Fruit fly (Drosophila melanogaster) whole organism, embryonic: ENCODE measurements around the gene CG2129.

ENCODE experiments used
- Bteb2 ChIP-seq: fragments of 200-800 bp; sonication (Bioruptor generic); optimal IDR thresholded peaks from 2 replicates; lab custom pipeline; 2016; ENCODE audit warnings: missing biosample characterization, missing genetic modification characterization
- CG10543 ChIP-seq: fragments of 200-800 bp; sonication (Bioruptor generic); optimal IDR thresholded peaks from 3 replicates; lab custom pipeline; 2017; ENCODE audit warnings: missing biosample characterization, mild to moderate bottlenecking, missing genetic modification characterization, moderate library complexity
- CG10979 ChIP-seq: fragments of 200-800 bp; sonication (Bioruptor generic); optimal IDR thresholded peaks from 2 replicates; lab custom pipeline; 2018; ENCODE audit warnings: missing biosample characterization, mild to moderate bottlenecking, missing genetic modification characterization, moderate library complexity
- CG11093 ChIP-seq: fragments of 200-800 bp; sonication (Bioruptor generic); IDR thresholded peaks from 3 replicates; pipeline ENCODE4 v1.3.6; 2022; ENCODE audit warnings: missing biosample characterization, missing genetic modification characterization
- CG11456 ChIP-seq: fragments of 200-800 bp; sonication (Bioruptor generic); IDR thresholded peaks from 3 replicates; pipeline ENCODE4 v1.3.6; 2022; ENCODE audit warnings: missing biosample characterization, missing genetic modification characterization
- CG11504 ChIP-seq: fragments of 200-800 bp; sonication (Bioruptor generic); optimal IDR thresholded peaks from 3 replicates; lab custom pipeline; 2019; ENCODE audit warnings: missing biosample characterization, mild to moderate bottlenecking, missing genetic modification characterization, moderate library complexity
- CG11695 ChIP-seq: fragments of 200-800 bp; sonication (Bioruptor generic); IDR thresholded peaks from 3 replicates; pipeline ENCODE4 v1.3.6; 2022; ENCODE audit warnings: missing biosample characterization, missing genetic modification characterization
- CG1233 ChIP-seq: fragments of 200-800 bp; sonication (Bioruptor generic); optimal IDR thresholded peaks from 4 replicates; lab custom pipeline; 2018; ENCODE audit warnings: missing biosample characterization, mild to moderate bottlenecking, missing genetic modification characterization
- CG12659 ChIP-seq: fragments of 200-800 bp; sonication (Bioruptor generic); optimal IDR thresholded peaks from 3 replicates; lab custom pipeline; 2017; ENCODE audit warnings: mild to moderate bottlenecking, missing biosample characterization, missing genetic modification reagents, missing genetic modification characterization
- CG13624 ChIP-seq: fragments of 200-800 bp; sonication (Bioruptor generic); optimal IDR thresholded peaks from 2 replicates; lab custom pipeline; 2016; ENCODE audit warnings: missing biosample characterization, missing genetic modification characterization
- CG14014 ChIP-seq: fragments of 200-800 bp; sonication (Bioruptor generic); IDR thresholded peaks from 2 replicates; pipeline ENCODE4 v1.3.6; 2022; ENCODE audit warnings: missing biosample characterization, missing genetic modification characterization
- CG14710 ChIP-seq: fragments of 200-800 bp; sonication (Bioruptor generic); optimal IDR thresholded peaks from 3 replicates; lab custom pipeline; 2019; ENCODE audit warnings: missing biosample characterization, mild to moderate bottlenecking, missing genetic modification characterization, moderate library complexity
- CG16779 ChIP-seq: fragments of 200-800 bp; sonication (Bioruptor generic); IDR thresholded peaks from 2 replicates; pipeline ENCODE4 v1.3.6; 2022; ENCODE audit warnings: missing biosample characterization, missing genetic modification characterization
- CG16813 ChIP-seq: fragments of 200-800 bp; sonication (Bioruptor generic); IDR thresholded peaks from 3 replicates; pipeline ENCODE4 v1.3.6; 2022; ENCODE audit warnings: missing biosample characterization, missing genetic modification characterization; ENCODE audit not compliant: partially characterized antibody
- CG17385 ChIP-seq: fragments of 200-800 bp; sonication (Bioruptor generic); optimal IDR thresholded peaks from 3 replicates; lab custom pipeline; 2018; ENCODE audit warnings: missing biosample characterization, mild to moderate bottlenecking, missing genetic modification characterization
- CG2678 ChIP-seq: fragments of 200-800 bp; sonication (Bioruptor generic); optimal IDR thresholded peaks from 3 replicates; lab custom pipeline; 2019; ENCODE audit warnings: missing biosample characterization, mild to moderate bottlenecking, missing genetic modification characterization, moderate library complexity
- CG6791 ChIP-seq: fragments of 200-800 bp; sonication (Bioruptor generic); IDR thresholded peaks from 3 replicates; pipeline ENCODE4 v1.3.6; 2022; ENCODE audit warnings: missing biosample characterization, missing genetic modification characterization; ENCODE audit not compliant: partially characterized antibody
- CG7987 ChIP-seq: fragments of 200-800 bp; sonication (Bioruptor generic); optimal IDR thresholded peaks from 2 replicates; lab custom pipeline; 2018; ENCODE audit warnings: missing biosample characterization, mild to moderate bottlenecking, missing genetic modification characterization, moderate library complexity
- Chrac-16 ChIP-seq: fragments of 200-800 bp; sonication (Bioruptor generic); optimal IDR thresholded peaks from 3 replicates; lab custom pipeline; 2016; ENCODE audit warnings: missing biosample characterization, missing genetic modification characterization
- CoRest ChIP-seq: fragments of 200-800 bp; sonication (Bioruptor generic); optimal IDR thresholded peaks from 3 replicates; lab custom pipeline; 2018; ENCODE audit warnings: missing biosample characterization, mild to moderate bottlenecking, missing genetic modification characterization, moderate library complexity
- CrebB ChIP-seq: fragments of 200-800 bp; sonication (Bioruptor generic); optimal IDR thresholded peaks from 3 replicates; lab custom pipeline; 2018; ENCODE audit warnings: missing biosample characterization, mild to moderate bottlenecking, missing genetic modification characterization
- Dip2 ChIP-seq: fragments of 200-800 bp; sonication (Bioruptor generic); IDR thresholded peaks from 2 replicates; pipeline ENCODE4 v1.3.6; 2022; ENCODE audit warnings: missing biosample characterization, missing genetic modification characterization
- HLH54F ChIP-seq: fragments of 200-800 bp; sonication (Bioruptor generic); optimal IDR thresholded peaks from 3 replicates; lab custom pipeline; 2016; ENCODE audit warnings: missing biosample characterization, missing genetic modification characterization
- HmgD ChIP-seq: fragments of 200-800 bp; sonication (Bioruptor generic); optimal IDR thresholded peaks from 3 replicates; lab custom pipeline; 2016; ENCODE audit warnings: missing biosample characterization, missing genetic modification characterization
- Hmr ChIP-seq: fragments of 200-800 bp; sonication (Bioruptor generic); optimal IDR thresholded peaks from 3 replicates; lab custom pipeline; 2017; ENCODE audit warnings: mild to moderate bottlenecking, missing biosample characterization, missing genetic modification reagents, missing genetic modification characterization
- Lpt ChIP-seq: fragments of >200 bp; optimal IDR thresholded peaks from 2 replicates; lab custom pipeline; 2018; ENCODE audit warnings: missing biosample characterization, missing genetic modification characterization
- MBD-R2 ChIP-seq: fragments of 200-800 bp; sonication (Bioruptor generic); IDR thresholded peaks from 2 replicates; pipeline ENCODE4 v1.3.6; 2022; ENCODE audit warnings: missing biosample characterization, missing genetic modification characterization
- Mes4 ChIP-seq: fragments of 200-800 bp; sonication (Bioruptor generic); optimal IDR thresholded peaks from 2 replicates; lab custom pipeline; 2016; ENCODE audit warnings: missing biosample characterization, missing genetic modification characterization
- Neu2 ChIP-seq: fragments of 200-800 bp; sonication (Bioruptor generic); optimal IDR thresholded peaks from 3 replicates; lab custom pipeline; 2016; ENCODE audit warnings: missing biosample characterization, missing genetic modification characterization, borderline replicate concordance
- Rfx ChIP-seq: fragments of 200-800 bp; sonication (Bioruptor generic); IDR thresholded peaks from 2 replicates; pipeline ENCODE4 v1.3.6; 2022; ENCODE audit warnings: missing biosample characterization, missing genetic modification characterization
- abd-A ChIP-seq: fragments of 200-800 bp; sonication (Bioruptor generic); optimal IDR thresholded peaks from 3 replicates; lab custom pipeline; 2019; ENCODE audit warnings: missing biosample characterization, mild to moderate bottlenecking, missing genetic modification characterization, moderate library complexity
- amos ChIP-seq: fragments of 200-800 bp; sonication (Bioruptor generic); IDR thresholded peaks from 2 replicates; pipeline ENCODE4 v1.3.6; 2022; ENCODE audit warnings: missing biosample characterization, missing genetic modification characterization; ENCODE audit not compliant: partially characterized antibody
- ase ChIP-seq: fragments of 200-800 bp; sonication (Bioruptor generic); IDR thresholded peaks from 3 replicates; pipeline ENCODE4 v1.3.6; 2022; ENCODE audit warnings: missing biosample characterization, missing genetic modification characterization
- bigmax ChIP-seq: fragments of 200-800 bp; sonication (Bioruptor generic); optimal IDR thresholded peaks from 2 replicates; lab custom pipeline; 2018; ENCODE audit warnings: missing biosample characterization, mild to moderate bottlenecking, missing genetic modification characterization
- cato ChIP-seq: fragments of 200-800 bp; sonication (Bioruptor generic); optimal IDR thresholded peaks from 2 replicates; lab custom pipeline; 2016; ENCODE audit warnings: missing biosample characterization, missing genetic modification characterization, borderline replicate concordance
- ci ChIP-seq: fragments of 200-800 bp; sonication (Bioruptor generic); IDR thresholded peaks from 3 replicates; pipeline ENCODE4 v1.3.6; 2022; ENCODE audit warnings: missing biosample characterization, missing genetic modification characterization
- cwo ChIP-seq: fragments of 200-800 bp; sonication (Bioruptor generic); optimal IDR thresholded peaks from 3 replicates; lab custom pipeline; 2017; ENCODE audit warnings: missing biosample characterization, missing genetic modification characterization, mild to moderate bottlenecking, moderate library complexity, missing genetic modification reagents
- da ChIP-seq: fragments of 200-800 bp; sonication (Bioruptor generic); optimal IDR thresholded peaks from 2 replicates; lab custom pipeline; 2016; ENCODE audit warnings: missing biosample characterization, missing genetic modification characterization
- eve ChIP-seq, 2 experiments: fragments of >200 bp; optimal IDR thresholded peaks; 2 replicates each; lab custom pipeline; 2017; ENCODE audit warnings: missing biosample characterization in 2 of 2, missing genetic modification characterization in 2 of 2
- exex ChIP-seq: fragments of 200-800 bp; sonication (Bioruptor generic); optimal IDR thresholded peaks from 4 replicates; lab custom pipeline; 2018; ENCODE audit warnings: missing biosample characterization, mild to moderate bottlenecking, missing genetic modification characterization, moderate library complexity
- ftz-f1 ChIP-seq: fragments of 200-800 bp; sonication (Bioruptor generic); optimal IDR thresholded peaks from 2 replicates; lab custom pipeline; 2016; ENCODE audit warnings: missing biosample characterization, missing genetic modification characterization
- gce ChIP-seq: fragments of 200-800 bp; sonication (Bioruptor generic); IDR thresholded peaks from 3 replicates; pipeline ENCODE4 v1.3.6; 2022; ENCODE audit warnings: missing biosample characterization, missing genetic modification characterization
- ind ChIP-seq: fragments of 200-800 bp; sonication (Bioruptor generic); optimal IDR thresholded peaks from 3 replicates; lab custom pipeline; 2016; ENCODE audit warnings: missing biosample characterization, missing genetic modification characterization
- pb ChIP-seq: fragments of 200-800 bp; sonication (Bioruptor generic); optimal IDR thresholded peaks from 3 replicates; lab custom pipeline; 2016; ENCODE audit warnings: missing biosample characterization, missing genetic modification characterization
- pzg ChIP-seq: fragments of 200-800 bp; sonication (Bioruptor generic); optimal IDR thresholded peaks from 3 replicates; lab custom pipeline; 2018; ENCODE audit warnings: missing biosample characterization, mild to moderate bottlenecking, missing genetic modification characterization, moderate library complexity
- rib ChIP-seq: fragments of 200-800 bp; sonication (Bioruptor generic); IDR thresholded peaks from 2 replicates; pipeline ENCODE4 v1.3.6; 2022; ENCODE audit warnings: missing biosample characterization, missing genetic modification characterization
- sd ChIP-seq: fragments of 200-800 bp; sonication (Bioruptor generic); optimal IDR thresholded peaks from 3 replicates; lab custom pipeline; 2018; ENCODE audit warnings: missing biosample characterization, mild to moderate bottlenecking, missing genetic modification characterization, moderate library complexity
- ssp ChIP-seq: fragments of 200-800 bp; sonication (Bioruptor generic); IDR thresholded peaks from 2 replicates; pipeline ENCODE4 v1.3.6; 2022; ENCODE audit warnings: missing biosample characterization, missing genetic modification characterization
- tio ChIP-seq: fragments of 200-800 bp; sonication (Bioruptor generic); optimal IDR thresholded peaks from 2 replicates; lab custom pipeline; 2017; ENCODE audit warnings: missing biosample characterization, missing genetic modification characterization, inconsistent platforms
- zf30C ChIP-seq: fragments of 200-800 bp; sonication (Bioruptor generic); optimal IDR thresholded peaks from 3 replicates; lab custom pipeline; 2018; ENCODE audit warnings: missing biosample characterization, mild to moderate bottlenecking, missing genetic modification characterization

Gene CG2129

DNA sequence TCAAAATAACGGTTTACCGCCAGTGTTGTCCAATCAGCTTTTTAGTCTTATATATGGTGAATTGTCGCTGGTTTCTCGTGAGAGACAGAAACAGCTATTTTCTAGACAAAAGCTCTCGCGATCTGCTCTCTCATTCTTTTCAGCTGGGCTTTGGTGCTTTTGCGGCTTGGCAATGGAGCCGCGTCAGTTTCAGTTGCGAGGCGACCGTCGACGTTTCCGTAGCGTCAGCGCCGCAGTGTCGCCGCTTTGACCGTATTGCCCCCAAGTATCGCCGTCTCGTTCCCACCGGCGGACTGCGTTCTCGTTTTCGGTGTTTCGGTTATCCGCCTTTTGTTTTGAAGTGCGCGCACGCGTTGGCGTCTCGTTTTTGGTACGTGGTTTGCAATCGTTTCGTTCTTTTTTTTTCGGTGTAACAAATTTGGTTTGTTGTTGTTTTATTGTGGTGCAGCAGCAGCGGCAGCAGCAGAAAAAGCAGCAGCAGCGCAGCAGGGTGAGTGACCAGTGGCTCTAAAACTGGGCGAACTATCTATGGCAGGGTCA lies 47.4 kb downstream of the CG2129 start (continued):
- peak; percentile 63 for TF ChIP-seq ftz-f1 (GFP tag; lab: Kevin White, UChicago)
- no peak for TF ChIP-seq CG14710 (tag; lab: Kevin White, UChicago)
- no peak for TF ChIP-seq CG16779
- TF ChIP-seq ase (GFP tag; lab: Robert Waterston, UW): 0 out of 3 replicates have a peak, but pooled peaks have one; percentile 19
- peak; percentile 45; the same call in 1 of the 2 replicates for TF ChIP-seq rib (GFP tag; lab: Robert Waterston, UW)
- no peak for TF ChIP-seq CG11695 (GFP tag; lab: Robert Waterston, UW)
- no peak for TF ChIP-seq Bteb2 (GFP tag; lab: Kevin White, UChicago)
- no peak for TF ChIP-seq CG1233 (GFP tag; lab: Kevin White, UChicago)
- TF ChIP-seq pb: no peak
- peak; percentile 11 for TF ChIP-seq CG11504 (tag; lab: Kevin White, UChicago)
- no peak for TF ChIP-seq Neu2 (GFP tag; lab: Kevin White, UChicago)
- no peak for TF ChIP-seq Dip2
- TF ChIP-seq Rfx (GFP tag; lab: Robert Waterston, UW): peak; percentile 46
- peak; percentile 41; the same call in 1 of the 3 replicates for TF ChIP-seq CG6791
- TF ChIP-seq pzg (GFP tag; lab: Kevin White, UChicago): no peak
- TF ChIP-seq Chrac-16 (GFP tag; lab: Kevin White, UChicago): no peak
- TF ChIP-seq CG7987 (GFP tag; lab: Kevin White, UChicago): peak; percentile 34
- TF ChIP-seq cwo (GFP tag; lab: Kevin White, UChicago): peak; percentile 73
- TF ChIP-seq MBD-R2 (GFP tag; lab: Robert Waterston, UW): no peak; the same call in 1 of the 2 replicates
- peak; percentile 59 for TF ChIP-seq CG10543
- TF ChIP-seq CG17385: no peak
- no peak for TF ChIP-seq exex (tag; lab: Kevin White, UChicago)
- no peak for TF ChIP-seq ind
- 0 out of 3 replicates have a peak, but pooled peaks have one; percentile 29 for TF ChIP-seq CG11093
- TF ChIP-seq ci: peak; percentile 73
- TF ChIP-seq Mes4: no peak
- TF ChIP-seq da (GFP tag; lab: Kevin White, UChicago): no peak
- peak; percentile 39; the same call in 1 of the 2 replicates for TF ChIP-seq amos
- TF ChIP-seq ssp (GFP tag; lab: Robert Waterston, UW): no peak
- TF ChIP-seq CG11456 (GFP tag; lab: Robert Waterston, UW): peak; percentile 70; the same call in 2 of the 3 replicates
- TF ChIP-seq CrebB (tag; lab: Kevin White, UChicago): no peak
- TF ChIP-seq CG10979: no peak
- no peak for TF ChIP-seq HLH54F
- TF ChIP-seq bigmax (GFP tag; lab: Kevin White, UChicago): no peak
- peak; percentile 7 for TF ChIP-seq CoRest (tag; lab: Kevin White, UChicago)
- TF ChIP-seq sd (tag; lab: Kevin White, UChicago): peak; percentile 42
- TF ChIP-seq gce (GFP tag; lab: Robert Waterston, UW): no peak; the same call in 2 of the 3 replicates
- TF ChIP-seq cato (GFP tag; lab: Kevin White, UChicago): no peak
- no peak for TF ChIP-seq CG2678 (tag; lab: Kevin White, UChicago)
- TF ChIP-seq Lpt (GFP tag; lab: Kevin White, UChicago): no peak
- peak; percentile 7 for TF ChIP-seq CG12659 (GFP tag; lab: Kevin White, UChicago)
- TF ChIP-seq eve (GFP tag; optimal IDR thresholded peaks at IDR 0.05; lab: Kevin White, UChicago): no peak
- no peak for TF ChIP-seq Hmr (GFP tag; lab: Kevin White, UChicago)
- 0 out of 2 replicates have a peak, but pooled peaks have one; percentile 28 for TF ChIP-seq CG14014 (GFP tag; lab: Robert Waterston, UW)
- TF ChIP-seq tio (GFP tag; lab: Kevin White, UChicago): no peak
- TF ChIP-seq CG13624 (GFP tag; lab: Kevin White, UChicago): peak; percentile 51
- peak; percentile 4 for TF ChIP-seq HmgD
- TF ChIP-seq zf30C (GFP tag; lab: Kevin White, UChicago): peak; percentile 62
- no peak for TF ChIP-seq CG16813 (GFP tag; lab: Robert Waterston, UW)
- peak; percentile 6 for TF ChIP-seq abd-A (tag; lab: Kevin White, UChicago)
